Worm (Caenorhabditis elegans) whole organism, L2 larva: Measurements from ENCODE around the gene fbxa-45.

ENCODE experiments used
- F13H6.1 ChIP-seq: sonication (generic microtip); optimal IDR thresholded peaks from 2 replicates; lab custom pipeline; 2016; ENCODE audit warnings: missing genetic modification characterization, missing compliant biosample characterization
- R02D3.7 ChIP-seq: fragments of 150-350 bp; optimal IDR thresholded peaks from 2 replicates; lab custom pipeline; 2014; ENCODE audit warnings: missing biosample characterization, missing genetic modification characterization
- ZK546.5 ChIP-seq: sonication (generic microtip); optimal IDR thresholded peaks from 2 replicates; lab custom pipeline; 2017; ENCODE audit warnings: missing biosample characterization, missing genetic modification characterization
- alr-1 ChIP-seq: fragments of 150-350 bp; optimal IDR thresholded peaks from 2 replicates; lab custom pipeline; 2014; ENCODE audit warnings: missing biosample characterization, missing genetic modification characterization
- aly-2 ChIP-seq: fragments of 150-350 bp; optimal IDR thresholded peaks from 2 replicates; lab custom pipeline; 2014; ENCODE audit warnings: missing biosample characterization, missing genetic modification characterization
- ama-1 ChIP-seq: fragments of 150-350 bp; optimal IDR thresholded peaks from 2 replicates; lab custom pipeline; 2018; ENCODE audit warnings: inconsistent platforms
- blmp-1 ChIP-seq: sonication (generic microtip); optimal IDR thresholded peaks from 2 replicates; lab custom pipeline; 2017; ENCODE audit warnings: missing genetic modification characterization, mild to moderate bottlenecking, missing compliant biosample characterization, antibody characterized with exemption, moderate library complexity; ENCODE audit not compliant: insufficient read depth
- ceh-16 ChIP-seq: fragments of 150-350 bp; optimal IDR thresholded peaks from 2 replicates; lab custom pipeline; 2014; ENCODE audit warnings: missing biosample characterization, missing genetic modification characterization
- ceh-82 ChIP-seq: fragments of 150-350 bp; optimal IDR thresholded peaks from 2 replicates; lab custom pipeline; 2014; ENCODE audit warnings: missing biosample characterization, missing genetic modification characterization
- crh-2 ChIP-seq: sonication (generic microtip); optimal IDR thresholded peaks from 2 replicates; lab custom pipeline; 2017; ENCODE audit warnings: missing biosample characterization, missing genetic modification characterization
- dmd-4 ChIP-seq: sonication (generic microtip); optimal IDR thresholded peaks from 2 replicates; lab custom pipeline; 2017; ENCODE audit warnings: missing biosample characterization, missing genetic modification characterization
- elt-1 ChIP-seq: fragments of 150-350 bp; optimal IDR thresholded peaks from 2 replicates; lab custom pipeline; 2014; ENCODE audit warnings: missing biosample characterization, missing genetic modification characterization
- elt-3 ChIP-seq: sonication (generic microtip); optimal IDR thresholded peaks from 2 replicates; lab custom pipeline; 2017; ENCODE audit warnings: missing biosample characterization, missing genetic modification characterization
- fos-1 ChIP-seq: fragments of 150-350 bp; optimal IDR thresholded peaks from 2 replicates; lab custom pipeline; 2014; ENCODE audit warnings: missing biosample characterization, missing genetic modification characterization
- gmeb-1 ChIP-seq: fragments of 150-350 bp; optimal IDR thresholded peaks from 2 replicates; lab custom pipeline; 2014; ENCODE audit warnings: missing biosample characterization, missing genetic modification characterization
- lin-11 ChIP-seq: fragments of 150-350 bp; sonication (generic microtip); optimal IDR thresholded peaks from 2 replicates; lab custom pipeline; 2014; ENCODE audit warnings: missing biosample characterization, missing genetic modification characterization, inconsistent platforms, mixed read lengths
- lsy-2 ChIP-seq, 2 experiments: fragments of 150-350 bp in 1 of 2; sonication (generic microtip) in 1 of 2; optimal IDR thresholded peaks; 2 replicates each; lab custom pipeline; 2014 to 2017; ENCODE audit warnings: missing biosample characterization in 2 of 2, missing genetic modification characterization in 2 of 2
- mab-5 ChIP-seq: fragments of 150-350 bp; optimal IDR thresholded peaks from 2 replicates; lab custom pipeline; 2014; ENCODE audit warnings: missing biosample characterization, missing genetic modification characterization
- mdl-1 ChIP-seq, 2 experiments: fragments of 150-350 bp in 1 of 2; sonication (generic microtip) in 1 of 2; optimal IDR thresholded peaks; 2 replicates each; lab custom pipeline; 2017; ENCODE audit warnings: missing biosample characterization in 2 of 2, missing genetic modification characterization in 2 of 2
- nhr-11 ChIP-seq: fragments of 150-350 bp; optimal IDR thresholded peaks from 2 replicates; lab custom pipeline; 2014; ENCODE audit warnings: missing biosample characterization, missing genetic modification characterization
- nhr-12 ChIP-seq: fragments of 150-350 bp; optimal IDR thresholded peaks from 2 replicates; lab custom pipeline; 2014; ENCODE audit warnings: missing biosample characterization, missing genetic modification characterization
- nhr-129 ChIP-seq: fragments of 150-350 bp; optimal IDR thresholded peaks from 2 replicates; lab custom pipeline; 2014; ENCODE audit warnings: missing biosample characterization, missing genetic modification characterization
- nhr-21 ChIP-seq: fragments of 150-350 bp; optimal IDR thresholded peaks from 2 replicates; lab custom pipeline; 2014; ENCODE audit warnings: missing biosample characterization, missing genetic modification characterization
- nhr-23 ChIP-seq: fragments of 150-350 bp; optimal IDR thresholded peaks from 2 replicates; lab custom pipeline; 2014; ENCODE audit warnings: missing biosample characterization, missing genetic modification reagents, missing genetic modification characterization
- nhr-237 ChIP-seq: fragments of 150-350 bp; optimal IDR thresholded peaks from 2 replicates; lab custom pipeline; 2014; ENCODE audit warnings: missing biosample characterization, missing genetic modification characterization
- nhr-25 ChIP-seq: fragments of 150-350 bp; sonication (generic microtip); optimal IDR thresholded peaks from 3 replicates; lab custom pipeline; 2014; ENCODE audit warnings: missing biosample characterization, missing genetic modification characterization
- nhr-77 ChIP-seq: fragments of 150-350 bp; optimal IDR thresholded peaks from 2 replicates; lab custom pipeline; 2014; ENCODE audit warnings: missing biosample characterization, missing genetic modification characterization
- peb-1 ChIP-seq: fragments of 150-350 bp; optimal IDR thresholded peaks from 2 replicates; lab custom pipeline; 2014; ENCODE audit warnings: missing biosample characterization, missing genetic modification characterization
- sem-4 ChIP-seq: fragments of 150-350 bp; optimal IDR thresholded peaks from 2 replicates; lab custom pipeline; 2014; ENCODE audit warnings: missing biosample characterization, missing genetic modification reagents, missing genetic modification characterization
- skn-1 ChIP-seq: sonication (generic microtip); optimal IDR thresholded peaks from 2 replicates; lab custom pipeline; 2017; ENCODE audit warnings: missing biosample characterization, missing genetic modification characterization
- sma-3 ChIP-seq: sonication (generic microtip); optimal IDR thresholded peaks from 2 replicates; lab custom pipeline; 2016; ENCODE audit warnings: missing genetic modification reagents, missing genetic modification characterization, missing compliant biosample characterization
- sma-9 ChIP-seq, 2 experiments: fragments of 150-350 bp in 1 of 2; sonication (generic microtip) in 1 of 2; optimal IDR thresholded peaks; 2 replicates each; lab custom pipeline; 2014 to 2016; ENCODE audit warnings: missing genetic modification characterization in 2 of 2, mild to moderate bottlenecking in 1 of 2, missing biosample characterization in 1 of 2, missing compliant biosample characterization in 1 of 2, missing genetic modification reagents in 1 of 2, moderate library complexity in 1 of 2
- snpc-4 ChIP-seq: fragments of 150-350 bp; optimal IDR thresholded peaks from 2 replicates; lab custom pipeline; 2014; ENCODE audit warnings: missing biosample characterization, missing genetic modification characterization
- unc-39 ChIP-seq: fragments of 150-350 bp; optimal IDR thresholded peaks from 2 replicates; lab custom pipeline; 2014; ENCODE audit warnings: missing biosample characterization, missing genetic modification characterization
- unc-55 ChIP-seq: fragments of 150-350 bp; sonication (generic microtip); optimal IDR thresholded peaks from 3 replicates; lab custom pipeline; 2014; ENCODE audit warnings: missing biosample characterization, missing genetic modification reagents, missing genetic modification characterization
- unc-62 ChIP-seq: fragments of 150-350 bp; optimal IDR thresholded peaks from 2 replicates; lab custom pipeline; 2014; ENCODE audit warnings: missing biosample characterization, missing genetic modification reagents, missing genetic modification characterization
- zag-1 ChIP-seq: fragments of 150-350 bp; optimal IDR thresholded peaks from 2 replicates; lab custom pipeline; 2014; ENCODE audit warnings: missing biosample characterization, missing genetic modification characterization
- ztf-1 ChIP-seq: fragments of 200-800 bp; sonication (Bioruptor generic); conservative IDR thresholded peaks from 2 replicates; pipeline ENCODE4 v1.3.6; 2022; ENCODE audit warnings: missing genetic modification characterization, missing compliant biosample characterization
- ztf-11 ChIP-seq: sonication (generic microtip); optimal IDR thresholded peaks from 2 replicates; lab custom pipeline; 2017; ENCODE audit warnings: missing biosample characterization, missing genetic modification characterization
- ztf-4 ChIP-seq: fragments of 150-350 bp; optimal IDR thresholded peaks from 2 replicates; lab custom pipeline; 2014; ENCODE audit warnings: missing biosample characterization, missing genetic modification characterization

The fbxa-45 gene

DNA sequence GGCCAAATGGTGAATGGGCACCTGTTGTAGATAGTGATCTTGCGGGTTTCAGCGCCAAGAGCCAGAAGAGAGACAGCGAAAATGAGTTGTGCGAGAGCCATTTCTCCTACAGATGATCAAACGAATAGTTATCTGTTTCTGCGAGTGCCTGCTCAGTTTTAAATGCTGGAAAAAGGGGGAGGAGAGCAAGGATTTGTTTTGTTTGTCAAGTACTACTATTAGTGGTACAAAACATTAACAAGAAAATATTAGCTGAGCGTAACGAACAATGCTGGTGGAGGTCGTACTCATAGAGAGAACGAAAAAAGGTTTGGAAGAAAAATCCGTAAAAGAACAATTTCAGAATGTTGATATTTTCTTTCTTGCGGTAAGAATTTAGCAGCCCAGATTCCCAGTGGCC is 27.9 kb downstream of the fbxa-45 start, which contains the start of gene thn-4:
Gene thn-4, minus strand, starts transcription at position 101 of the 400 bp plus-strand sequence.
- TF ChIP-seq ZK546.5 (tag; lab: Kevin White, UChicago): no peak
- no peak for TF ChIP-seq blmp-1
- no peak for TF ChIP-seq skn-1 (tag; lab: Kevin White, UChicago)
- TF ChIP-seq gmeb-1 (tag; lab: Kevin White, UChicago): no peak
- no peak for TF ChIP-seq ztf-1 (GFP tag; lab: Robert Waterston, UW)
- no peak for TF ChIP-seq nhr-237
- no peak for TF ChIP-seq nhr-11
- no peak for TF ChIP-seq nhr-25 (tag; lab: Kevin White, UChicago)
- TF ChIP-seq lsy-2 (tag; optimal IDR thresholded peaks at IDR 0.05; lab: Kevin White, UChicago): no peak
- no peak for TF ChIP-seq mdl-1 (tag; optimal IDR thresholded peaks at IDR 0.05; lab: Kevin White, UChicago)
- no peak for TF ChIP-seq peb-1 (tag; lab: Kevin White, UChicago)
- no peak for TF ChIP-seq unc-62
- TF ChIP-seq fos-1 (tag; lab: Kevin White, UChicago): no peak

DNA sequence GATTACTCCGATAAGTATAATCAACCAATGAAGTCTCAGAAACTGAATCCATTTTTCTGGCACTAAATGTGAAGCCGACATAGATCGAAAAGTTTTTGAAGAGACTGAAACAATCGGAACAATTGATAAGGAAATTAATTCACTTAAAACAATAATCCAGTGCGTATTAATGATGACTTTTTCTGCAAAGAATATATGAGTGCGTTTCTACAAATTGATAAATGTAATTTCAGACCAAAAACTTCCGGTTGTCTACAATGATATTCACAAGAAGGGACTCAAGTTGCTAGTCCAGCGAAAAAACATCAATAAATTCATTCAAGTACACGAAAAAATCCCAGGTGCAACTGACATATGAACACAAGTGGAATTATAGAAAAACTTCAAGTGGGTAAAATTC is 29.5 kb downstream of the fbxa-45 start, which contains the start of gene clec-33:
Gene clec-33, minus strand, starts transcription at position 101 of the 400 bp plus-strand sequence.
- TF ChIP-seq blmp-1 (no peak), zag-1 (no peak), F13H6.1 (tag; lab: Kevin White, UChicago) (no peak), gmeb-1 (tag; lab: Kevin White, UChicago) (no peak), sma-3 (GFP tag; lab: Kevin White, UChicago) (no peak), R02D3.7 (tag; lab: Kevin White, UChicago) (no peak), alr-1 (no peak), snpc-4 (no peak), peb-1 (tag; lab: Kevin White, UChicago) (no peak), ztf-1 (GFP tag; lab: Robert Waterston, UW) (no peak), nhr-21 (tag; lab: Kevin White, UChicago) (no peak), aly-2 (tag; lab: Kevin White, UChicago) (no peak), lsy-2 (tag; optimal IDR thresholded peaks at IDR 0.05; lab: Kevin White, UChicago) (no peak), sem-4 (no peak), ceh-82 (tag; lab: Kevin White, UChicago) (no peak), fos-1 (tag; lab: Kevin White, UChicago) (no peak), ztf-11 (tag; lab: Kevin White, UChicago) (no peak), ceh-16 (no peak)

DNA sequence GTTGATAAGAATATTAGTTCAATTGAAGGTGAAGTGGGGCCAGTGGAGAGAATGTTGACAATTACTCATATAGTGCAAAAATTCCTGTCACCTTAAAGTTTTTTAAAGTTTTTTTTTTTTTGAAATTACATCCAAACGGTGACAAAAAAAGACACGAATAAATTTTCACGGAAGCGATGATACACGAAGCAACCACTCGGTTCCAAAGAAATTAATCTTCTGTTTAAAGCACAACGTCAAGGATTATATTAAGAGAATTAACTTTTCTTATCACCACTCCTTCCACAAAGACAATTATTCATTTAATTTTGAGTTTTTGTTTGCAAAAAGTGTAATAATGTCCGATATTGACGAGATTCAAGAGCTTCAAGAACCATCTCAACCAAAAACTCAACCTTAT is 33.9 kb downstream of the fbxa-45 start, which contains the start of gene clec-28:
Gene clec-28, plus strand, starts transcription at position 301 of the 400 bp plus-strand sequence.
- TF ChIP-seq ztf-4 (tag; lab: Kevin White, UChicago) (no peak), skn-1 (tag; lab: Kevin White, UChicago) (no peak), lsy-2 (tag; optimal IDR thresholded peaks at IDR 0.05; lab: Kevin White, UChicago) (no peak), alr-1 (no peak), dmd-4 (tag; lab: Kevin White, UChicago) (no peak), zag-1 (no peak), nhr-11 (no peak), unc-55 (GFP tag; lab: Kevin White, UChicago) (no peak), sma-9 (GFP tag; optimal IDR thresholded peaks at IDR 0.05; lab: Kevin White, UChicago) (no peak), sma-9 (tag; optimal IDR thresholded peaks at IDR 0.05; lab: Kevin White, UChicago) (no peak), nhr-77 (tag; lab: Kevin White, UChicago) (no peak), blmp-1 (no peak), nhr-237 (no peak), nhr-129 (tag; lab: Kevin White, UChicago) (no peak), elt-3 (tag; lab: Kevin White, UChicago) (no peak), unc-39 (no peak), peb-1 (tag; lab: Kevin White, UChicago) (no peak), sem-4 (no peak), nhr-23 (no peak), snpc-4 (no peak)

DNA sequence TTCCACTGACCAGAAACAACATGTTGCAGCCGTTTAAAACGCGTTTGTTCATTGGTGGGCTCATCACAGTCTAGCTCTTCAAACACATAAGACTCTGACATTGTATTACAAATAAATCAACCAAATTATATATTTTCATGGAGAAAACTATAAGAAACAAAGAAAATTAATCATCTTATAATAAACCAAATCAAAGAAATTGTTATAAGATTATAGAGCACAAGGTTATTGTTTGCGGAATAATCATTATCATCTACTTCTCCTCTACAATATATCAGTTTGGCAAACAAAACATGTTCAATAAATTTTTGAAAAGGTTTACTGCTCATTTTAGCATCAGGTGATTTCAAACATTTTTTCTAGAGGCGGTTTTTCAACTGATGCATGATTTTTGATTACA is 37.5 kb downstream of the fbxa-45 start, which contains the start of the genes clec-32 and clec-24:
Gene clec-32, minus strand, starts transcription at position 101 of the 400 bp plus-strand sequence.
Gene clec-24, plus strand, starts transcription at position 294 of the 400 bp plus-strand sequence.
- TF ChIP-seq nhr-77 (tag; lab: Kevin White, UChicago) (no peak), crh-2 (tag; lab: Kevin White, UChicago) (no peak), ceh-16 (no peak), sem-4 (no peak), mdl-1 (tag; optimal IDR thresholded peaks at IDR 0.05; lab: Kevin White, UChicago) (no peak), snpc-4 (no peak), lin-11 (tag; lab: Kevin White, UChicago) (no peak), blmp-1 (no peak), ama-1 (lab: Kevin White, UChicago) (no peak), elt-1 (no peak), mab-5 (tag; lab: Kevin White, UChicago) (no peak), alr-1 (no peak), nhr-129 (tag; lab: Kevin White, UChicago) (no peak), skn-1 (tag; lab: Kevin White, UChicago) (no peak), nhr-12 (no peak)
